Worm (Caenorhabditis elegans) whole organism, L1 larva: ENCODE results near the gene M176.5.
"Not testable (repeated sequence)": the region's sequence is repeated elsewhere in the genome, so short reads cannot be mapped to it uniquely, and the experiment has no call there.

Experiments used
- C34B4.2 ChIP-seq: sonication (generic microtip); optimal IDR thresholded peaks from 2 replicates; lab custom pipeline; 2017; ENCODE audit warnings: mild to moderate bottlenecking, missing genetic modification characterization, missing compliant biosample characterization
- alr-1 ChIP-seq: fragments of 200-800 bp; sonication (Bioruptor generic); optimal IDR thresholded peaks from 2 replicates; lab custom pipeline; 2018; ENCODE audit warnings: borderline replicate concordance, mild to moderate bottlenecking, missing genetic modification characterization, missing compliant biosample characterization
- aly-2 ChIP-seq: fragments of 150-350 bp; optimal IDR thresholded peaks from 2 replicates; lab custom pipeline; 2014; ENCODE audit warnings: missing biosample characterization, missing genetic modification characterization
- ama-1 ChIP-seq: fragments of 150-350 bp; optimal IDR thresholded peaks from 2 replicates; lab custom pipeline; 2014
- ceh-63 ChIP-seq: fragments of 200-800 bp; sonication (Bioruptor generic); optimal IDR thresholded peaks from 2 replicates; lab custom pipeline; 2018; ENCODE audit warnings: mild to moderate bottlenecking, missing genetic modification characterization, missing compliant biosample characterization
- ceh-82 ChIP-seq, 3 experiments: fragments of 150-350 bp in 1 of 3; sonication (generic microtip) in 2 of 3; optimal IDR thresholded peaks; 2 replicates each; lab custom pipeline; 2014 to 2017; ENCODE audit warnings: missing biosample characterization in 3 of 3, missing genetic modification characterization in 3 of 3
- ceh-90 ChIP-seq: sonication (generic microtip); optimal IDR thresholded peaks from 2 replicates; lab custom pipeline; 2016; ENCODE audit warnings: missing genetic modification characterization, missing compliant biosample characterization
- efl-3 ChIP-seq: fragments of 200-800 bp; sonication (Bioruptor generic); optimal IDR thresholded peaks from 2 replicates; lab custom pipeline; 2018; ENCODE audit warnings: mild to moderate bottlenecking, missing genetic modification characterization, missing compliant biosample characterization
- egl-13 ChIP-seq: sonication (generic microtip); optimal IDR thresholded peaks from 2 replicates; lab custom pipeline; 2016; ENCODE audit warnings: missing genotype, missing genetic modification reagents, missing genetic modification characterization, missing compliant biosample characterization
- elt-2 ChIP-seq: sonication (generic microtip); optimal IDR thresholded peaks from 2 replicates; lab custom pipeline; 2016; ENCODE audit warnings: missing genetic modification characterization, mild to moderate bottlenecking, inconsistent platforms, missing compliant biosample characterization, missing genetic modification reagents
- ets-5 ChIP-seq: fragments of 200-800 bp; sonication (Bioruptor generic); IDR thresholded peaks from 2 replicates; pipeline ENCODE4 v1.3.6; 2022; ENCODE audit warnings: missing genetic modification characterization, missing compliant biosample characterization
- fkh-4 ChIP-seq: sonication (generic microtip); optimal IDR thresholded peaks from 2 replicates; lab custom pipeline; 2016; ENCODE audit warnings: missing compliant biosample characterization, missing genetic modification characterization, borderline replicate concordance
- fos-1 ChIP-seq: fragments of 150-350 bp; optimal IDR thresholded peaks from 2 replicates; lab custom pipeline; 2014; ENCODE audit warnings: missing biosample characterization, missing genetic modification characterization
- grh-1 ChIP-seq: fragments of 200-800 bp; sonication (Bioruptor generic); IDR thresholded peaks from 2 replicates; pipeline ENCODE4 v1.3.6; 2022; ENCODE audit warnings: missing genetic modification reagents, missing genetic modification characterization, missing compliant biosample characterization
- hpl-2 ChIP-seq: fragments of 150-350 bp; optimal IDR thresholded peaks from 2 replicates; lab custom pipeline; 2014; ENCODE audit warnings: missing biosample characterization, missing genetic modification reagents, missing genetic modification characterization
- irx-1 ChIP-seq: sonication (generic microtip); optimal IDR thresholded peaks from 2 replicates; lab custom pipeline; 2016; ENCODE audit warnings: missing genetic modification characterization, missing compliant biosample characterization
- lin-14 ChIP-seq: fragments of 200-800 bp; sonication (Bioruptor generic); optimal IDR thresholded peaks from 2 replicates; lab custom pipeline; 2018; ENCODE audit warnings: mild to moderate bottlenecking, missing genetic modification characterization, moderate library complexity, missing compliant biosample characterization
- lin-35 ChIP-seq, 2 experiments: fragments of 150-350 bp; optimal IDR thresholded peaks; 2 replicates each; lab custom pipeline; 2014; ENCODE audit warnings: missing biosample characterization in 2 of 2, missing genetic modification characterization in 2 of 2, missing genetic modification reagents in 2 of 2
- nhr-12 ChIP-seq: sonication (generic microtip); optimal IDR thresholded peaks from 2 replicates; lab custom pipeline; 2017; ENCODE audit warnings: missing biosample characterization, missing genetic modification characterization
- nhr-20 ChIP-seq: sonication (generic microtip); optimal IDR thresholded peaks from 2 replicates; lab custom pipeline; 2016; ENCODE audit warnings: mild to moderate bottlenecking, missing genetic modification characterization, missing compliant biosample characterization
- nhr-77 ChIP-seq: fragments of 150-350 bp; optimal IDR thresholded peaks from 2 replicates; lab custom pipeline; 2014; ENCODE audit warnings: missing biosample characterization, missing genetic modification characterization
- snu-23 ChIP-seq: sonication (generic microtip); optimal IDR thresholded peaks from 2 replicates; lab custom pipeline; 2016; ENCODE audit warnings: missing genetic modification characterization, missing compliant biosample characterization
- sptf-1 ChIP-seq: fragments of 150-350 bp; optimal IDR thresholded peaks from 2 replicates; lab custom pipeline; 2014; ENCODE audit warnings: missing biosample characterization, missing genetic modification characterization
- tlp-1 ChIP-seq: fragments of 150-350 bp; optimal IDR thresholded peaks from 2 replicates; lab custom pipeline; 2014; ENCODE audit warnings: missing biosample characterization, missing genetic modification characterization
- unc-130 ChIP-seq: fragments of 150-350 bp; optimal IDR thresholded peaks from 2 replicates; lab custom pipeline; 2017; ENCODE audit warnings: missing biosample characterization, missing genetic modification characterization, inconsistent platforms
- unc-30 ChIP-seq: sonication (generic microtip); optimal IDR thresholded peaks from 2 replicates; lab custom pipeline; 2017; ENCODE audit warnings: missing biosample characterization, missing genetic modification characterization
- unc-98 ChIP-seq: fragments of 200-800 bp; sonication (Bioruptor generic); IDR thresholded peaks from 2 replicates; pipeline ENCODE4 v1.3.6; 2022; ENCODE audit warnings: missing genetic modification characterization, missing compliant biosample characterization
- vab-15 ChIP-seq: sonication (generic microtip); optimal IDR thresholded peaks from 2 replicates; lab custom pipeline; 2017; ENCODE audit warnings: missing genotype, mild to moderate bottlenecking, missing genetic modification characterization, missing compliant biosample characterization
- zip-4 ChIP-seq: fragments of 200-800 bp; sonication (Bioruptor generic); optimal IDR thresholded peaks from 2 replicates; lab custom pipeline; 2018; ENCODE audit warnings: mild to moderate bottlenecking, missing genetic modification characterization, moderate library complexity, missing compliant biosample characterization

M176.5 gene

DNA sequence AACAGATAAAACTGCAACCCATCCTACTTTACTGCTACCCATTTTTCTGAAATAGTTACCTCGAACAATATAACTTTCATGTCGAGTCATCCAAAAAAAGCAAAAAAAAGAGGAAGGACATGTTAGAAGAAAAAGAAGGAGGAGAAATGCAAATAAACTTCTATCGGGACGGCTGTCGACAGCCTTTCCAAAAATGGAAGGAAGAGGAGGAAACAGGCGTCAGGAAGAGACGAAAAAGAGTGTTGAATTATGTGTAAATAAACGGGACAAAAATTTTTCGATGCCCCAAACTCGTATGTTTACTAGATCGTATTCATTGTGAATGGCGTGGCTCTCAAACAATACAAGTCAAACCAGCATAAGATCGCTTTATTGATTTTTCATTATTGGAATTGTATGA lies at the start of gene M176.5:
Gene M176.5 (minus strand): TSS at position 101 of the 400 bp plus-strand sequence.
- TF ChIP-seq fos-1 (tag; lab: Kevin White, UChicago) (no peak), efl-3 (no peak), hpl-2 (GFP tag; lab: Kevin White, UChicago) (no peak), ceh-63 (GFP tag; lab: Kevin White, UChicago) (no peak), vab-15 (tag; lab: Kevin White, UChicago) (no peak), fkh-4 (tag; lab: Kevin White, UChicago) (no peak), lin-14 (peak; percentile 42)

DNA sequence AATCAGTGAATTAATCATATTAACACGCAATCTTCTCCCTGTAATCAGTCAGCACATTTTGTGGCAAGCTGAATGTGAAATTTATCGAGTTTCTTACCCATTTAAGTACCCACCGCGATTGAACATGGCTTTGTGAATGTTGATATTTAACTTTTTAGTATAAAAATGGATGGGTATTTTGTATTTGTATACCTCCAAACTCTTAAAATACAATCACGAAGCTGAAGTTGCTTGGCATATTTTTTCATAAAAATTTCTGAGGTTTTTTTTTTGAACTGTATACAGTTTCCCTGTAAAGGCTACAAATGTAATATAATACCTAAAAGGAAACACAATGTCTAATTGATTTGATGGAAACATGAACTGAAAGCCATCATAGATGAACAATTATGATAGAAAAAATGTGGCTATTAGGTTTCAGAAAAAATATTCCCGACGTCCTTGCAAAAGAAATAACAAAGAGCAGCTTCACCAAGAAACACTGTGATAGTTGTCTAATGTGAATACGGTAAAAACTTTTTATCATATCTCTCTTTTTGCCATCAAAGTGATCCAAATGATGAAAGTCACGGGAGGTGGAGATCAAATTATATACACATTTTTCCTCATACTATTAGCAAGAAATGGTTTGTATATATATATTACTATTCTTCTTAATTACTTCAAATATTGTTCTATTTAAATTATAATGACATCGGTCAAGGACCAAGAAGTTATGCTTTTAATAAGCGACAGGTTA lies 47.0 kb upstream of the M176.5 start, which contains the start of the genes chil-25 and chil-26:
Gene chil-25 (minus strand): TSS at position 101 of the 739 bp plus-strand sequence.
Gene chil-26 (plus strand): TSS at position 689 of the 739 bp plus-strand sequence.
- no peak for TF ChIP-seq snu-23 (GFP tag; lab: Kevin White, UChicago)
- TF ChIP-seq unc-30 (tag; lab: Kevin White, UChicago) = no peak
- no peak for TF ChIP-seq unc-130
- TF ChIP-seq lin-35 (GFP tag; optimal IDR thresholded peaks at IDR 0.05; lab: Kevin White, UChicago) = no peak
- no peak for TF ChIP-seq grh-1 (GFP tag; lab: Robert Waterston, UW)
- no peak for TF ChIP-seq sptf-1 (tag; lab: Kevin White, UChicago)
- no peak for TF ChIP-seq unc-98 (GFP tag; lab: Robert Waterston, UW)
- no peak for TF ChIP-seq elt-2
- TF ChIP-seq ceh-82 (tag; optimal IDR thresholded peaks at IDR 0.05; lab: Kevin White, UChicago) = no peak
- no peak for TF ChIP-seq alr-1 (tag; lab: Kevin White, UChicago)
- no peak for TF ChIP-seq nhr-77 (tag; lab: Kevin White, UChicago)
- no peak for TF ChIP-seq hpl-2 (GFP tag; lab: Kevin White, UChicago)
- TF ChIP-seq nhr-12 (tag; lab: Kevin White, UChicago) = no peak
- no peak for TF ChIP-seq C34B4.2

DNA sequence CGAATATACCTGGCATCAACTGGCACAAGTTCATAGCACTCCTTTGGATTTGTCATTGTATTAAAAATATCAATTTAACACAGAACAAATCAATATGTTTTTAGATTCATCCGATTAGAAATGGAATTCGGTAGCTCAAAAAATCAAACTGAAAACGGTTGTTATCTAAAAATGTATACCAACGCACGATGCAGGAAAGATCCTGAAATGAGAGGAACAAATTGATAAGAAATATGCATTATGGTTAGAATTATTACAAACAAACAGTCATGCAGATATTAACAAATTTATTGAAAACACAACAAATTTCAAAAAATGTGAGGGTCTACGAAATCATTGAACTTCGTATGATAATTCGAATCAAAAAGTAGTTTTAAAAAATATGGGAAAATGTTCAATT lies 42.5 kb upstream of the M176.5 start, which contains the start of gene T19H5.6:
Gene T19H5.6 (minus strand): TSS at position 195 of the 400 bp plus-strand sequence.
- TF ChIP-seq vab-15 (tag; lab: Kevin White, UChicago) = no peak
- no peak for TF ChIP-seq grh-1 (GFP tag; lab: Robert Waterston, UW)
- TF ChIP-seq ama-1 (lab: Kevin White, UChicago) = no peak
- TF ChIP-seq elt-2 = peak; percentile 48
- TF ChIP-seq, all 84 proteins: peak for 1

DNA sequence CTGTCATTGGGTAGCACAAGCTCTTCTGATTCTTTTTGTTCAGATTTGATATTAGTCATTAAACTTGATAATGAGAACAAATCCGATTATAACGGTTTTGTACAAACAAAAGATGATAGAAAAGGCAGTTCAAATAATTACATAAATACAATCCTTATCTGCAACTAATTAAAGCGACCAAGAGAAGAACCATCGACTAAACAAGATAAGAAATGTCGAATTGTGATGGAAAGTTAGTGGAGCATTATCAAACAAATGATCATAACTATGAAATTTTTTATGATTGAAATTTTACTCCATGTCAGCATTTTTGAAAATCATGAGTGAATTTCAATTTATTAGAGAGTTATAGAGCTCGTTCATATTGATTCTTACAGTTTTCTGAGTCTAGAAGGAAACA lies 40.9 kb upstream of the M176.5 start, which contains the start of gene chil-23:
Gene chil-23 (minus strand): TSS at position 198 of the 400 bp plus-strand sequence.
- no peak for TF ChIP-seq unc-130
- TF ChIP-seq lin-14 = no peak
- no peak for TF ChIP-seq egl-13 (tag; lab: Kevin White, UChicago)
- TF ChIP-seq nhr-20 (tag; lab: Kevin White, UChicago) = peak; percentile 17
- TF ChIP-seq zip-4 (GFP tag; lab: Kevin White, UChicago) = no peak
- TF ChIP-seq elt-2 = peak; percentile 95

ce11 chrII:9466095-9466494 lies 38.6 kb upstream of the M176.5 start, which contains the start of gene chil-22:
Gene chil-22, minus strand, starts transcription at chrII:9466195.
- TF ChIP-seq ets-5 (GFP tag; lab: Robert Waterston, UW) (no peak), nhr-77 (tag; lab: Kevin White, UChicago) (no peak), snu-23 (GFP tag; lab: Kevin White, UChicago) (no peak), hpl-2 (GFP tag; lab: Kevin White, UChicago) (no peak), irx-1 (no peak), tlp-1 (tag; lab: Kevin White, UChicago) (no peak)

- not testable (repeated sequence) for TF ChIP-seq aly-2, ceh-90, vab-15 (tag; lab: Kevin White, UChicago)
Measured at ce11 chrII:9461881-9462280, 34.3 kb upstream of the M176.5 start, which contains the start of gene chil-21. Gene chil-21, minus strand, starts transcription at chrII:9461981.
